Worm (Caenorhabditis elegans): ENCODE data around the gene str-113.
"Not testable (repeated sequence)": the region's sequence is repeated elsewhere in the genome, so short reads cannot be mapped to it uniquely, and the experiment has no call there.

str-113 gene

ce11 chrV:3631591-3631990, 35.2 kb downstream of the str-113 start, which contains the start of gene F59B1.6:
TSS of gene F59B1.6 (minus strand) at chrV:3631691.
- TF ChIP-seq ceh-43 (GFP tag; optimal IDR thresholded peaks at IDR 0.05) (no peak), pha-4 (tag; optimal IDR thresholded peaks at IDR 0.05) (no peak), lsy-2 (tag; optimal IDR thresholded peaks at IDR 0.05) (no peak), nhr-237 (tag; optimal IDR thresholded peaks at IDR 0.05) (no peak), elt-3 (tag; optimal IDR thresholded peaks at IDR 0.05) (no peak), ceh-83 (GFP tag; optimal IDR thresholded peaks at IDR 0.05) (no peak), lin-13 (tag; optimal IDR thresholded peaks at IDR 0.05) (no peak)

ce11 chrV:3626944-3627343, 39.8 kb downstream of the str-113 start, which contains the start of gene F59B1.4:
TSS of gene F59B1.4 (minus strand) at chrV:3627044.
- no peak for TF ChIP-seq lsy-2 (tag; optimal IDR thresholded peaks at IDR 0.05)
- TF ChIP-seq mab-5 (tag; optimal IDR thresholded peaks at IDR 0.05): no peak
- TF ChIP-seq sptf-1 (tag; optimal IDR thresholded peaks at IDR 0.05): no peak
- TF ChIP-seq zip-8 (tag; optimal IDR thresholded peaks at IDR 0.05): no peak
- TF ChIP-seq lin-32 (GFP tag; optimal IDR thresholded peaks at IDR 0.05): no peak
- TF ChIP-seq mep-1 (tag; optimal IDR thresholded peaks at IDR 0.05): no peak
- TF ChIP-seq flh-1 (GFP tag; optimal IDR thresholded peaks at IDR 0.05): no peak

DNA sequence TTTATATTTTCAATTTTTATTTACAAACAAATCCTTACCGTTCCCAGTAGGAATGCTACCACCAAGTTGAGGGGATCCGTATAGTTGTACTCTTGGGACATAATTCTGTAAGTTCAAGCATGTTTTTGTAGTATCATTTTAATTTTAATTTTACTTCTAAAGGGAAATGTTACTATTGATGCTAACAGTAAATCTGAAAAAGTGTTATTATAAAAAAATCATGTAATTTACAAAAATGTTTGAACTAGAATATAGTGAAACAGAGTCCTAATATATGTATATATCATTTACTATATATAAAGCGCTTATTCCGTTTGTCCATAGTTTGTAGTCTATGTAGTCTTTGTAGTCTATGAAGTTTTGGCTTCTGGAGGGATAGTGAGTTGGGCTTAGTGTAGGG, 46.2 kb downstream of the str-113 start, which contains the start of gene srx-93:
srx-93 (minus strand) TSS at position 101 of the 400 bp plus-strand sequence.
- not testable (repeated sequence) for TF ChIP-seq bed-3 (GFP tag; optimal IDR thresholded peaks at IDR 0.05); mls-2 (tag; optimal IDR thresholded peaks at IDR 0.05); snpc-4 (tag; optimal IDR thresholded peaks at IDR 0.05)

DNA sequence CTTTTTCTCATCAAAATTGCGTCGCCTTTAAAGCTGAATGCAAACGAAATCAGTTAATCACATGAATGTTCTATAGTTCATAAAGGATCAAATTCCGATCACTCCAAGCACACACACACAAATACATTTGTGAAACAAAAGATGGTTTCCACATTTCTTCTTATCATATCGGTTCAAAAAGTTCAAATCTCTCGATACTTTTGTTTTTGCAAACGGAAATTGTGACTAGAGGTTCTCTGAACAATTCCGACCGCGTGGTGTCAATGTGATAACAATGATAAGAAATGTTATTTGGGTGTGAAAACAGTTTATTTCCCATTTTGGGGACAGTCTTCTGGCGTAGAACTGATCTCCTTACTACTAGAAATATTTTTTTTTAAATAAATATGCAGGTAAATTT, 49.9 kb downstream of the str-113 start:
- no peak for TF ChIP-seq nhr-28 (tag; optimal IDR thresholded peaks at IDR 0.05)
- TF ChIP-seq M03D4.4 (tag; optimal IDR thresholded peaks at IDR 0.05): no peak
- TF ChIP-seq elt-3 (tag; optimal IDR thresholded peaks at IDR 0.05): no peak
- TF ChIP-seq sptf-1 (tag; optimal IDR thresholded peaks at IDR 0.05): no peak
- TF ChIP-seq lin-13 (tag; optimal IDR thresholded peaks at IDR 0.05): no peak
- TF ChIP-seq mls-2 (tag; optimal IDR thresholded peaks at IDR 0.05): no peak
- no peak for TF ChIP-seq ztf-11 (tag; optimal IDR thresholded peaks at IDR 0.05)
